Worm (Caenorhabditis elegans): ENCODE results near the gene nhr-40.
A peak's percentile ranks its signal among the peaks of the same experiment; 100 is the strongest.

Gene nhr-40

DNA sequence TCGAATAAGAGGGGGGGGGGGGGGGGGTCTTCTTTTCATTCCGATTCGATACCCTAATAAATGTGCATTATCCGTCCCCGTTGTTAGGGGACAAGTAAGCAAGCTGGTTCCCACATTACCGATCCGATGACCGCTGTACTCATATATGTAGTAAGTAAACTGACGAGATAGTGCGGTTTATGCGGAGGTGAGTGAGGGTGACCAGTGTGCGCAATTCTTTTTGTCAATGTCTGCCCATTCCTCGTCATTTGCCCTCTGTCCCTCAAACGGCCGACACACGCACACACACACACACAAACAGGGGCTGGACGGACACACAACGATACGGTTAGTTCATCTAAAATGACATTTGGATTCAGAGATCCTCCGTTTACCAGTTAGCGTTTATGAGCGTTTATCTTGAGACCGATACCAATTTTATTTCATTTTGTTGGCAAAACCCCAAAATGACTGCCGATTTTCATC is 41.6 kb upstream of the nhr-40 start, which contains the start of gene aat-3 (continued):
- TF ChIP-seq hmg-1.1 (GFP tag; IDR thresholded peaks at IDR 0.05): 0 out of 2 replicates have a peak, but pooled peaks have one; percentile 28
- no peak for TF ChIP-seq ztf-7 (tag; optimal IDR thresholded peaks at IDR 0.05)
- no peak for TF ChIP-seq F10B5.3 (tag; optimal IDR thresholded peaks at IDR 0.05)
- no peak for TF ChIP-seq F44E2.7 (GFP tag; IDR thresholded peaks at IDR 0.05)
- TF ChIP-seq jun-1 (tag; optimal IDR thresholded peaks at IDR 0.05): no peak
- TF ChIP-seq gei-8 (GFP tag; optimal IDR thresholded peaks at IDR 0.05): no peak
- no peak for TF ChIP-seq unc-130 (GFP tag; optimal IDR thresholded peaks at IDR 0.05)
- TF ChIP-seq madf-9 (GFP tag; conservative IDR thresholded peaks at IDR 0.05): no peak
- TF ChIP-seq R02D3.7 (tag; optimal IDR thresholded peaks at IDR 0.05): no peak
- TF ChIP-seq lin-39 (tag; optimal IDR thresholded peaks at IDR 0.05): no peak
- no peak for TF ChIP-seq cey-2 (tag; optimal IDR thresholded peaks at IDR 0.05; ENCODE audit: borderline replicate concordance, insufficient read depth)
- TF ChIP-seq lin-38 (GFP tag; IDR thresholded peaks at IDR 0.05): no peak
- TF ChIP-seq tag-97 (GFP tag; IDR thresholded peaks at IDR 0.05): no peak
- TF ChIP-seq sdz-12 (GFP tag; optimal IDR thresholded peaks at IDR 0.05): no peak
- TF ChIP-seq lim-7 (GFP tag; IDR thresholded peaks at IDR 0.05): no peak
- TF ChIP-seq ctbp-1 (GFP tag; IDR thresholded peaks at IDR 0.05): no peak
- TF ChIP-seq hlh-11 (tag; optimal IDR thresholded peaks at IDR 0.05): peak; percentile 2
- peak; percentile 23 for TF ChIP-seq nhr-28 (tag; optimal IDR thresholded peaks at IDR 0.05)
- no peak for TF ChIP-seq fos-1 (tag; optimal IDR thresholded peaks at IDR 0.05)
- no peak for TF ChIP-seq ceh-28 (tag; optimal IDR thresholded peaks at IDR 0.05)
- TF ChIP-seq nhr-41 (GFP tag; IDR thresholded peaks at IDR 0.05): no peak
- TF ChIP-seq ceh-82 (tag; optimal IDR thresholded peaks at IDR 0.05): no peak
- TF ChIP-seq nhr-42 (GFP tag; IDR thresholded peaks at IDR 0.05): no peak
- no peak for TF ChIP-seq nhr-237 (tag; optimal IDR thresholded peaks at IDR 0.05)

DNA sequence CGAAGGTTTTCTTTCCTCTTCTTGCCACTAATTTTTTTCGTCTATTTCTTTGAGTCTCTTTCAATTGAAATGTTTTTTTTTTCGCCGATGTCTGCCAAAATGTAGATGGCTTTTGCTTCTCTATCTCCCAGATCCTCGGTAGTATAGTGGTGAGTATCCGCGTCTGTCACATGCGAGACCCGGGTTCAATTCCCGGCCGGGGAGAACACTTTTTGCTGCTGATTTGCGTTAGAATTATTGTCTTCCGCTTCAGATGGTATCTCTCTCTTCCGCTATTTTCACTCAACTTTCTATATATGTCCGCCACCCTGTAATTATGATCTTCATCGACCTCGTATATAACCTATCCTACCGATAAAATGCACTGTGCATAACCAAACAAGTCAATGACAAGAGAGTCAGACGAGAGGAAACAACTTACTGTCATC is 40.4 kb upstream of the nhr-40 start:
- TF ChIP-seq aly-2 (tag; optimal IDR thresholded peaks at IDR 0.05) (no peak), vab-7 (GFP tag; IDR thresholded peaks at IDR 0.05) (peak; percentile 82), spr-1 (tag; optimal IDR thresholded peaks at IDR 0.05) (peak; percentile 75), nhr-28 (tag; optimal IDR thresholded peaks at IDR 0.05) (peak; percentile 65), ztf-11 (tag; optimal IDR thresholded peaks at IDR 0.05) (no peak), D1046.2 (GFP tag; IDR thresholded peaks at IDR 0.05) (peak; percentile 73; the same call in 1 of the 2 replicates), mdl-1 (tag; optimal IDR thresholded peaks at IDR 0.05) (peak; percentile 14 to 85), lin-15B (tag; optimal IDR thresholded peaks at IDR 0.05) (no peak), hif-1 (tag; optimal IDR thresholded peaks at IDR 0.05) (peak in 1 of 2 experiments; percentile 45), pqm-1 (tag; optimal IDR thresholded peaks at IDR 0.05) (no peak), aha-1 (tag) (peak; percentile 97), sdz-12 (GFP tag; optimal IDR thresholded peaks at IDR 0.05) (peak; percentile 75), ZK337.2 (GFP tag; IDR thresholded peaks at IDR 0.05) (peak; percentile 81), hlh-30 (tag; optimal IDR thresholded peaks at IDR 0.05; ENCODE audit: insufficient read depth) (peak; percentile 94), nhr-102 (tag; optimal IDR thresholded peaks at IDR 0.05) (peak; percentile 83), ceh-32 (tag; optimal IDR thresholded peaks at IDR 0.05; ENCODE audit: poor library complexity) (no peak), Y105C5A.15 (GFP tag; IDR thresholded peaks at IDR 0.05) (0 out of 2 replicates have a peak, but pooled peaks have one; percentile 19), mxl-3 (GFP tag; optimal IDR thresholded peaks at IDR 0.05) (peak; percentile 76), F49E8.2 (tag; optimal IDR thresholded peaks at IDR 0.05; ENCODE audit: borderline replicate concordance) (peak; percentile 72), nhr-48 (tag; optimal IDR thresholded peaks at IDR 0.05) (peak; percentile 78), zip-2 (tag; optimal IDR thresholded peaks at IDR 0.05) (peak; percentile 87), daf-19 (GFP tag; conservative IDR thresholded peaks at IDR 0.05) (peak; percentile 92), ces-1 (GFP tag; optimal IDR thresholded peaks at IDR 0.05) (no peak), lin-38 (GFP tag; IDR thresholded peaks at IDR 0.05) (peak; percentile 77), zfp-3 (GFP tag; conservative IDR thresholded peaks at IDR 0.05) (no peak), lir-3 (tag; optimal IDR thresholded peaks at IDR 0.05) (peak; percentile 76), mxl-2 (GFP tag; conservative IDR thresholded peaks at IDR 0.05) (no peak), nhr-10 (tag; optimal IDR thresholded peaks at IDR 0.05) (no peak), mep-1 (tag; optimal IDR thresholded peaks at IDR 0.05) (peak; percentile 85), Y75B8A.6 (GFP tag; IDR thresholded peaks at IDR 0.05) (peak; percentile 60; the same call in 1 of the 2 replicates), F44E2.7 (GFP tag; IDR thresholded peaks at IDR 0.05) (0 out of 2 replicates have a peak, but pooled peaks have one; percentile 65)
